Worm (Caenorhabditis elegans) whole organism, young adult: ENCODE results near the gene acs-14.

Experiments
- B0019.2 ChIP-seq: fragments of 200-800 bp; sonication (Bioruptor generic); conservative IDR thresholded peaks from 2 replicates; pipeline ENCODE4 v1.3.6; 2022; ENCODE audit warnings: missing genetic modification reagents, missing genetic modification characterization, missing compliant biosample characterization
- ama-1 ChIP-seq, 3 experiments: fragments of 150-350 bp in 1 of 3; sonication (generic microtip) in 2 of 3; optimal IDR thresholded peaks; 2 replicates each; lab custom pipeline; 2014 to 2018; ENCODE audit warnings: missing biosample characterization in 2 of 3, missing genetic modification characterization in 2 of 3, missing genetic modification reagents in 2 of 3
- ceh-100 ChIP-seq: fragments of 200-800 bp; sonication (Bioruptor generic); IDR thresholded peaks from 2 replicates; pipeline ENCODE4 v1.3.6; 2022; ENCODE audit warnings: missing genetic modification reagents, missing genetic modification characterization, missing compliant biosample characterization
- dpl-1 ChIP-seq: fragments of 150-350 bp; optimal IDR thresholded peaks from 2 replicates; lab custom pipeline; 2014; ENCODE audit warnings: missing biosample characterization, missing genetic modification reagents, missing genetic modification characterization
- hmg-20 ChIP-seq: fragments of 200-800 bp; sonication (Bioruptor generic); IDR thresholded peaks from 2 replicates; pipeline ENCODE4 v1.3.6; 2022; ENCODE audit warnings: missing genetic modification reagents, missing genetic modification characterization, missing compliant biosample characterization
- madf-10 ChIP-seq: sonication (generic microtip); optimal IDR thresholded peaks from 2 replicates; lab custom pipeline; 2016; ENCODE audit warnings: mild to moderate bottlenecking, missing genetic modification characterization, missing compliant biosample characterization
- mel-28 ChIP-seq: sonication (generic microtip); optimal IDR thresholded peaks from 2 replicates; lab custom pipeline; 2016; ENCODE audit warnings: borderline replicate concordance, mild to moderate bottlenecking, missing genetic modification characterization, missing compliant biosample characterization
- mes-4 ChIP-seq: sonication (generic microtip); optimal IDR thresholded peaks from 2 replicates; lab custom pipeline; 2016; ENCODE audit warnings: missing genotype, missing genetic modification characterization, missing compliant biosample characterization
- pha-4 ChIP-seq: fragments of 150-350 bp; sonication (generic microtip); optimal IDR thresholded peaks from 2 replicates; lab custom pipeline; 2014; ENCODE audit warnings: missing biosample characterization, missing genetic modification reagents, missing genetic modification characterization
- snpc-4 ChIP-seq, 5 experiments: fragments of 150-350 bp in 1 of 5; sonication (generic microtip) in 4 of 5; optimal IDR thresholded peaks; 2 replicates each; lab custom pipeline; 2014 to 2018; ENCODE audit warnings: missing genetic modification characterization in 5 of 5, missing biosample characterization in 3 of 5, antibody characterized with exemption in 2 of 5, mild to moderate bottlenecking in 2 of 5, missing compliant biosample characterization in 2 of 5, missing genotype in 2 of 5, moderate library complexity in 2 of 5, missing genetic modification reagents in 1 of 5
- ztf-18 ChIP-seq: sonication (generic microtip); optimal IDR thresholded peaks from 2 replicates; lab custom pipeline; 2016; ENCODE audit warnings: missing genotype, mild to moderate bottlenecking, missing genetic modification characterization, missing compliant biosample characterization

DNA sequence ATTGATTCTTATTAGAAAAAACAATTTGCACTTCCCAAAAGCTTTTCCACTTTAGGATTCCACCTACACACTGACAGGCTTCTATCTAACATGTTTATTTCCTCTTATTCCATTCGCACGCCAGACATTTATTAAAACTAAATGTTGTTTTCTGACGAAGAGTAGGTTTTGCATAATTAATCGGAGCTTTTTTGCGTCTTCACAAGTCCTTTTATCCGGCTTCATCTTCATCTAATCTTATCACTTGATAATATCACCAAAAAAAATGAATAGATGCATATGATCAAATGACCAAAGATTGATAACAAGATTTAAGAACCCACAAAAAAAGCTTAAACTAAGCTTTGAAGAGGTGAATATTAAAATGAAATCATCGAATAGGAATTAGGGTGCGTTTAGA is 42.4 kb upstream of the acs-14 start:
- TF ChIP-seq madf-10 (no peak), mes-4 (tag; lab: Kevin White, UChicago) (no peak), snpc-4 (GFP tag; optimal IDR thresholded peaks at IDR 0.05; lab: Kevin White, UChicago) (no peak), snpc-4 (tag; optimal IDR thresholded peaks at IDR 0.05; lab: Kevin White, UChicago) (no peak), B0019.2 (GFP tag; lab: Robert Waterston, UW) (no peak), ama-1 (optimal IDR thresholded peaks at IDR 0.05; lab: Kevin White, UChicago) (no peak), ama-1 (GFP tag; optimal IDR thresholded peaks at IDR 0.05; lab: Kevin White, UChicago) (no peak), pha-4 (tag; lab: Kevin White, UChicago) (no peak), ceh-100 (GFP tag; lab: Robert Waterston, UW) (no peak), dpl-1 (no peak), mel-28 (no peak), hmg-20 (no peak), ztf-18 (tag; lab: Kevin White, UChicago) (no peak)
